Worm (Caenorhabditis elegans) whole organism, L4 larva: ENCODE data around the gene C05E11.6.
A peak's percentile ranks its signal among the peaks of the same experiment; 100 is the strongest.

Source experiments
- D1046.2 ChIP-seq: fragments of 200-800 bp; sonication (Bioruptor generic); IDR thresholded peaks from 2 replicates; pipeline ENCODE4 v1.3.6; 2022; ENCODE audit warnings: missing genetic modification characterization, missing compliant biosample characterization
- F44E2.7 ChIP-seq: fragments of 200-800 bp; sonication (Bioruptor generic); IDR thresholded peaks from 2 replicates; pipeline ENCODE4 v2.1.2; 2022; ENCODE audit warnings: missing genetic modification characterization, missing compliant biosample characterization
- Y48G9A.11 ChIP-seq: fragments of 200-800 bp; sonication (Bioruptor generic); IDR thresholded peaks from 2 replicates; pipeline ENCODE4 v1.3.6; 2022; ENCODE audit warnings: missing genetic modification reagents, missing genetic modification characterization, missing compliant biosample characterization
- Y5F2A.4 ChIP-seq: fragments of 200-800 bp; sonication (Bioruptor generic); optimal IDR thresholded peaks from 2 replicates; lab custom pipeline; 2018; ENCODE audit warnings: mild to moderate bottlenecking, missing genetic modification characterization, missing compliant biosample characterization
- aly-2 ChIP-seq: sonication (generic microtip); optimal IDR thresholded peaks from 2 replicates; lab custom pipeline; 2018; ENCODE audit warnings: missing biosample characterization, missing genetic modification characterization
- ama-1 ChIP-seq: fragments of 150-350 bp; optimal IDR thresholded peaks from 2 replicates; lab custom pipeline; 2014; ENCODE audit warnings: inconsistent platforms, mixed read lengths
- ceh-32 ChIP-seq: sonication (generic microtip); optimal IDR thresholded peaks from 2 replicates; lab custom pipeline; 2016; ENCODE audit warnings: mild to moderate bottlenecking, missing genetic modification characterization, missing compliant biosample characterization; ENCODE audit not compliant: poor library complexity
- cey-2 ChIP-seq: sonication (generic microtip); optimal IDR thresholded peaks from 3 replicates; lab custom pipeline; 2017; ENCODE audit warnings: missing genetic modification characterization, mild to moderate bottlenecking, missing compliant biosample characterization, antibody characterized with exemption, borderline replicate concordance; ENCODE audit not compliant: insufficient read depth
- daf-19 ChIP-seq: fragments of 200-800 bp; sonication (Bioruptor generic); conservative IDR thresholded peaks from 2 replicates; pipeline ENCODE4 v1.3.6; 2022; ENCODE audit warnings: missing genetic modification characterization, missing compliant biosample characterization
- dmd-6 ChIP-seq: fragments of 200-800 bp; sonication (Bioruptor generic); IDR thresholded peaks from 2 replicates; pipeline ENCODE4 v1.3.6; 2022; ENCODE audit warnings: missing genetic modification reagents, missing genetic modification characterization, missing compliant biosample characterization
- dmd-9 ChIP-seq: fragments of 200-800 bp; sonication (Bioruptor generic); IDR thresholded peaks from 2 replicates; pipeline ENCODE4 v1.3.6; 2022; ENCODE audit warnings: missing genetic modification reagents, missing genetic modification characterization, missing compliant biosample characterization
- dpl-1 ChIP-seq: fragments of 150-350 bp; optimal IDR thresholded peaks from 2 replicates; lab custom pipeline; 2014; ENCODE audit warnings: missing biosample characterization, missing genetic modification reagents, missing genetic modification characterization
- duxl-1 ChIP-seq: sonication (generic microtip); optimal IDR thresholded peaks from 2 replicates; lab custom pipeline; 2016; ENCODE audit warnings: mild to moderate bottlenecking, missing genetic modification characterization, moderate library complexity, missing compliant biosample characterization; ENCODE audit not compliant: poor library complexity
- dve-1 ChIP-seq: sonication (generic microtip); optimal IDR thresholded peaks from 2 replicates; lab custom pipeline; 2017; ENCODE audit warnings: antibody characterized with exemption, mild to moderate bottlenecking, missing genetic modification characterization, missing compliant biosample characterization; ENCODE audit not compliant: insufficient read depth
- egl-27 ChIP-seq: sonication (generic microtip); optimal IDR thresholded peaks from 3 replicates; lab custom pipeline; 2017; ENCODE audit warnings: missing biosample characterization, missing genetic modification reagents, missing genetic modification characterization
- egl-43 ChIP-seq: fragments of 200-800 bp; sonication (Bioruptor generic); IDR thresholded peaks from 2 replicates; pipeline ENCODE4 v1.3.6; 2022; ENCODE audit warnings: missing genetic modification reagents, missing genetic modification characterization, missing compliant biosample characterization
- fkh-10 ChIP-seq: fragments of 150-350 bp; optimal IDR thresholded peaks from 2 replicates; lab custom pipeline; 2014; ENCODE audit warnings: missing biosample characterization, missing genetic modification reagents, missing genetic modification characterization
- fos-1 ChIP-seq: fragments of 150-350 bp; optimal IDR thresholded peaks from 2 replicates; lab custom pipeline; 2014; ENCODE audit warnings: missing biosample characterization, missing genetic modification characterization
- hif-1 ChIP-seq, 2 experiments: sonication (generic microtip); optimal IDR thresholded peaks; 2 replicates each; lab custom pipeline; 2016 to 2017; ENCODE audit warnings: missing compliant biosample characterization in 2 of 2, missing genetic modification characterization in 2 of 2, missing genetic modification reagents in 2 of 2, missing genotype in 2 of 2, mild to moderate bottlenecking in 1 of 2
- hlh-11 ChIP-seq: fragments of 200-800 bp; sonication (Bioruptor generic); optimal IDR thresholded peaks from 2 replicates; lab custom pipeline; 2018; ENCODE audit warnings: mild to moderate bottlenecking, missing genetic modification characterization, missing compliant biosample characterization
- hmg-1.1 ChIP-seq: fragments of 200-800 bp; sonication (Bioruptor generic); IDR thresholded peaks from 2 replicates; pipeline ENCODE4 v1.3.6; 2022; ENCODE audit warnings: missing genetic modification reagents, missing genetic modification characterization, missing compliant biosample characterization
- jun-1 ChIP-seq: fragments of 150-350 bp; optimal IDR thresholded peaks from 2 replicates; lab custom pipeline; 2014; ENCODE audit warnings: missing biosample characterization, missing genetic modification reagents, missing genetic modification characterization
- lin-13 ChIP-seq: fragments of 150-350 bp; optimal IDR thresholded peaks from 2 replicates; lab custom pipeline; 2014; ENCODE audit warnings: missing biosample characterization, missing genetic modification reagents, missing genetic modification characterization
- lin-29 ChIP-seq: fragments of 200-800 bp; sonication (Bioruptor generic); IDR thresholded peaks from 2 replicates; pipeline ENCODE4 v1.3.6; 2022; ENCODE audit warnings: missing genetic modification reagents, missing genetic modification characterization, missing compliant biosample characterization
- lir-3 ChIP-seq: sonication (generic microtip); optimal IDR thresholded peaks from 2 replicates; lab custom pipeline; 2016; ENCODE audit warnings: mild to moderate bottlenecking, missing genetic modification characterization, missing compliant biosample characterization
- lsy-2 ChIP-seq, 2 experiments: fragments of 150-350 bp in 1 of 2; sonication (generic microtip) in 1 of 2; optimal IDR thresholded peaks; 2 replicates each; lab custom pipeline; 2014 to 2017; ENCODE audit warnings: missing biosample characterization in 2 of 2, missing genetic modification characterization in 2 of 2
- madf-9 ChIP-seq: fragments of 200-800 bp; sonication (Bioruptor generic); conservative IDR thresholded peaks from 2 replicates; pipeline ENCODE4 v1.3.6; 2022; ENCODE audit warnings: missing genetic modification reagents, missing genetic modification characterization, missing compliant biosample characterization
- mdl-1 ChIP-seq, 2 experiments: fragments of 150-350 bp in 1 of 2; sonication (generic microtip) in 1 of 2; optimal IDR thresholded peaks; 2 replicates each; lab custom pipeline; 2014 to 2017; ENCODE audit warnings: missing biosample characterization in 2 of 2, missing genetic modification characterization in 2 of 2
- mxl-2 ChIP-seq: fragments of 200-800 bp; sonication (Bioruptor generic); conservative IDR thresholded peaks from 2 replicates; pipeline ENCODE4 v1.3.6; 2022; ENCODE audit warnings: missing genetic modification reagents, missing genetic modification characterization, missing compliant biosample characterization
- nhr-10 ChIP-seq: fragments of 150-350 bp; optimal IDR thresholded peaks from 2 replicates; lab custom pipeline; 2014; ENCODE audit warnings: missing biosample characterization, missing genetic modification characterization
- nhr-111 ChIP-seq: fragments of 200-800 bp; sonication (Bioruptor generic); optimal IDR thresholded peaks from 2 replicates; lab custom pipeline; 2018; ENCODE audit warnings: mild to moderate bottlenecking, missing genetic modification characterization, missing compliant biosample characterization
- nhr-237 ChIP-seq: sonication (generic microtip); optimal IDR thresholded peaks from 2 replicates; lab custom pipeline; 2017; ENCODE audit warnings: missing biosample characterization, missing genetic modification characterization
- nhr-25 ChIP-seq: sonication (generic microtip); optimal IDR thresholded peaks from 2 replicates; lab custom pipeline; 2017; ENCODE audit warnings: missing genetic modification characterization, mild to moderate bottlenecking, missing compliant biosample characterization, antibody characterized with exemption, moderate library complexity, borderline replicate concordance; ENCODE audit not compliant: insufficient read depth
- nhr-41 ChIP-seq: fragments of 200-800 bp; sonication (Bioruptor generic); IDR thresholded peaks from 2 replicates; pipeline ENCODE4 v1.3.6; 2022; ENCODE audit warnings: missing genetic modification reagents, missing genetic modification characterization, missing compliant biosample characterization
- nhr-48 ChIP-seq: sonication (generic microtip); optimal IDR thresholded peaks from 2 replicates; lab custom pipeline; 2016; ENCODE audit warnings: mild to moderate bottlenecking, missing genetic modification characterization, missing compliant biosample characterization
- nhr-6 ChIP-seq: fragments of 150-350 bp; optimal IDR thresholded peaks from 2 replicates; lab custom pipeline; 2014; ENCODE audit warnings: missing biosample characterization, missing genetic modification characterization
- nhr-77 ChIP-seq: fragments of 150-350 bp; optimal IDR thresholded peaks from 2 replicates; lab custom pipeline; 2014; ENCODE audit warnings: missing biosample characterization, missing genetic modification characterization
- pha-4 ChIP-seq, 2 experiments: fragments of 150-350 bp in 1 of 2; fragments of 200-800 bp in 1 of 2; sonication (Bioruptor generic) in 1 of 2; IDR thresholded peaks in 1 of 2; optimal IDR thresholded peaks in 1 of 2; 2 replicates each; pipeline versions ENCODE4 v1.3.6 to Lab custom; 2014 to 2022; ENCODE audit warnings: missing genetic modification characterization in 2 of 2, missing genetic modification reagents in 2 of 2, missing biosample characterization in 1 of 2, missing compliant biosample characterization in 1 of 2
- pqm-1 ChIP-seq: sonication (generic microtip); optimal IDR thresholded peaks from 2 replicates; lab custom pipeline; 2017; ENCODE audit warnings: missing biosample characterization, missing genetic modification characterization
- rbr-2 ChIP-seq: sonication (generic microtip); optimal IDR thresholded peaks from 2 replicates; lab custom pipeline; 2016; ENCODE audit warnings: missing genotype, missing genetic modification characterization, missing compliant biosample characterization
- skn-1 ChIP-seq: fragments of 150-350 bp; optimal IDR thresholded peaks from 2 replicates; lab custom pipeline; 2014; ENCODE audit warnings: missing biosample characterization, missing genetic modification characterization
- snpc-1.2 ChIP-seq: fragments of 200-800 bp; sonication (Bioruptor generic); IDR thresholded peaks from 2 replicates; pipeline ENCODE4 v1.3.6; 2022; ENCODE audit warnings: missing genetic modification reagents, missing genetic modification characterization, missing compliant biosample characterization
- spr-1 ChIP-seq: sonication (generic microtip); optimal IDR thresholded peaks from 2 replicates; lab custom pipeline; 2016; ENCODE audit warnings: mild to moderate bottlenecking, missing genetic modification characterization, missing compliant biosample characterization
- spr-3 ChIP-seq: fragments of 200-800 bp; sonication (Bioruptor generic); optimal IDR thresholded peaks from 2 replicates; lab custom pipeline; 2018; ENCODE audit warnings: mild to moderate bottlenecking, missing genetic modification characterization, missing compliant biosample characterization
- unc-39 ChIP-seq: sonication (generic microtip); optimal IDR thresholded peaks from 2 replicates; lab custom pipeline; 2017; ENCODE audit warnings: missing biosample characterization, missing genetic modification characterization
- vab-7 ChIP-seq: fragments of 200-800 bp; sonication (Bioruptor generic); IDR thresholded peaks from 2 replicates; pipeline ENCODE4 v1.3.6; 2022; ENCODE audit warnings: missing genetic modification reagents, missing genetic modification characterization, missing compliant biosample characterization
- zag-1 ChIP-seq: fragments of 150-350 bp; optimal IDR thresholded peaks from 2 replicates; lab custom pipeline; 2014; ENCODE audit warnings: missing biosample characterization, missing genetic modification characterization
- zip-11 ChIP-seq: fragments of 200-800 bp; sonication (Bioruptor generic); IDR thresholded peaks from 2 replicates; pipeline ENCODE4 v1.3.6; 2022; ENCODE audit warnings: missing genetic modification characterization, missing compliant biosample characterization
- ztf-11 ChIP-seq: fragments of 150-350 bp; optimal IDR thresholded peaks from 2 replicates; lab custom pipeline; 2014; ENCODE audit warnings: missing biosample characterization, missing genetic modification characterization
- ztf-7 ChIP-seq: fragments of 150-350 bp; optimal IDR thresholded peaks from 2 replicates; lab custom pipeline; 2014; ENCODE audit warnings: missing biosample characterization, missing genetic modification characterization

Gene C05E11.6

DNA sequence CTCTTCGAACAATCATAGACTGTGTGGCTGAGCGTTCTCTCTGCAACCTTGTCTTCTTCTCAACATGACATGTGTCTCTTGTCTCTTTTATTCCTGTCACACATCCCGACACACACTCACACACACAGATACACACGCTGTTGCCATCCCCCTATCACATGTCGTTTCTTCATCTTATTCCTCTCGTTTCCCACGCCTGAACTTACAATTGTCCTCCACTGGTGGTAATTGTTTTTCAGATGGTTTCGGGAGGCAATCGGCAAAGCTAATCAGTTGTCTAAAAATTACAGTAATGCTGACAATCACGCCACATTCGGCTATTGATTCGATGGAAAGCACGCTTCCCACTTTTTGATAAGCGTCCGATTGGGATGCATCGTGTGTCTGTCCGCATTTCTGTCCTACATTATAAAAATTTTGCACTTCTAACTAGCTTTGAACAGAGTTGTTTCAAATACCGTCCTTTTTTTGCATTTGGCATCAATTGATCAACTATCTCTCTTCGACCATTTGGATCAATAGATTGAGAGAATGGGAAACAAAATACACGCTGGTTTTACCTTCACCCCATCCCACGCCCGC is 29.7 kb upstream of the C05E11.6 start, which contains the start of gene nhr-35 (continued):
- TF ChIP-seq dpl-1 (GFP tag; lab: Kevin White, UChicago) (peak; percentile 9), vab-7 (GFP tag; lab: Robert Waterston, UW) (no peak), Y5F2A.4 (GFP tag; lab: Kevin White, UChicago) (no peak), madf-9 (GFP tag; lab: Robert Waterston, UW) (no peak), pha-4 (GFP tag; IDR thresholded peaks at IDR 0.05; lab: Robert Waterston, UW) (peak; percentile 61), pha-4 (tag; optimal IDR thresholded peaks at IDR 0.05; lab: Kevin White, UChicago) (no peak), nhr-6 (no peak), zip-11 (GFP tag; lab: Robert Waterston, UW) (no peak), nhr-237 (no peak), ztf-7 (tag; lab: Kevin White, UChicago) (no peak), lin-13 (GFP tag; lab: Kevin White, UChicago) (peak; percentile 75), dmd-6 (peak; percentile 100), skn-1 (tag; lab: Kevin White, UChicago) (peak; percentile 1), snpc-1.2 (no peak), hmg-1.1 (GFP tag; lab: Robert Waterston, UW) (peak; percentile 64), nhr-25 (tag; lab: Kevin White, UChicago) (no peak), pqm-1 (tag; lab: Kevin White, UChicago) (peak; percentile 91), ceh-32 (tag; lab: Kevin White, UChicago) (no peak), ama-1 (no peak), egl-27 (no peak), lsy-2 (tag; optimal IDR thresholded peaks at IDR 0.05; lab: Kevin White, UChicago) (peak; percentile 22 to 70), hlh-11 (tag; lab: Kevin White, UChicago) (peak; percentile 98), F44E2.7 (GFP tag; lab: Robert Waterston, UW) (no peak), nhr-77 (peak; percentile 80), jun-1 (tag; lab: Kevin White, UChicago) (peak; percentile 29), nhr-41 (GFP tag; lab: Robert Waterston, UW) (0 out of 2 replicates have a peak, but pooled peaks have one; percentile 37), fkh-10 (GFP tag; lab: Kevin White, UChicago) (no peak), D1046.2 (GFP tag; lab: Robert Waterston, UW) (no peak), duxl-1 (tag; lab: Kevin White, UChicago) (no peak), lin-29 (GFP tag; lab: Robert Waterston, UW) (no peak), nhr-10 (tag; lab: Kevin White, UChicago) (no peak), unc-39 (tag; lab: Kevin White, UChicago) (no peak), nhr-111 (GFP tag; lab: Kevin White, UChicago) (no peak), Y48G9A.11 (GFP tag; lab: Robert Waterston, UW) (no peak), rbr-2 (tag; lab: Kevin White, UChicago) (peak; percentile 19), lir-3 (tag; lab: Kevin White, UChicago) (no peak), aly-2 (tag; lab: Kevin White, UChicago) (no peak), daf-19 (GFP tag; lab: Robert Waterston, UW) (0 out of 2 replicates have a peak, but pooled peaks have one; percentile 9), hif-1 (tag; optimal IDR thresholded peaks at IDR 0.05; lab: Kevin White, UChicago) (peak in 1 of 2 experiments; percentile 68), ztf-11 (no peak), spr-3 (GFP tag; lab: Kevin White, UChicago) (no peak), dmd-9 (GFP tag; lab: Robert Waterston, UW) (0 out of 2 replicates have a peak, but pooled peaks have one; percentile 43), nhr-48 (tag; lab: Kevin White, UChicago) (peak; percentile 93), spr-1 (tag; lab: Kevin White, UChicago) (no peak), mdl-1 (tag; optimal IDR thresholded peaks at IDR 0.05; lab: Kevin White, UChicago) (peak; percentile 42 to 90), mxl-2 (GFP tag; lab: Robert Waterston, UW) (peak; percentile 90), egl-43 (GFP tag; lab: Robert Waterston, UW) (0 out of 2 replicates have a peak, but pooled peaks have one; percentile 18), dve-1 (tag; lab: Kevin White, UChicago) (peak; percentile 94), cey-2 (tag; lab: Kevin White, UChicago) (peak; percentile 28), fos-1 (tag; lab: Kevin White, UChicago) (no peak), zag-1 (tag; lab: Kevin White, UChicago) (no peak)
